Worm (Caenorhabditis elegans): ENCODE results near the gene lurp-3.

DNA sequence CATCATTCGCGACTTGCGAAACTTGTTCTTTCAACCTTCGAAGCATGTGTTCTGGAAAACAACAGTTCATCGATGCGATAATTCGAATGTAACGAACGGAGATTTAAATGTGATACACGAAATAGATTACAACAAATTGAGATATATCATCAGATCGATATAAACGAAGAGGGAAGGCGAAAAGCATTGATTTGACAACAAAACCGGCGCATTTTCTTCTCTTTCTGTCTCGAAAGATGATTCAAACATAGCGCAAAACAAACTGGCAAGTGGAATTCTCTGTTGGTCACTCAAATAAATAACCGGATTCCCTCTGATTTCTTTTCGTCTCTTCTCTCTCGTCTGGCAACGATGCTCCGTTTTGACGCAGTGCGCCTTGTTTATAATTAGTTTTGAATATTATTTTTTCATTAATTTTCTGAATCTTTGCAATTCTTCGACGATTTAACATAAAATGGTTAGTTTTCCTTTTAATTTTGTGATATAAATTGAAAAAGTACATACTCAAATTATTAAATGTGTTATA lies 41.8 kb downstream of the lurp-3 start, which contains the start of the genes eea-1 and gut-2:
- no peak for TF ChIP-seq Y79H2A.3 (GFP tag; conservative IDR thresholded peaks at IDR 0.05)
- no peak for TF ChIP-seq atf-7 (tag; optimal IDR thresholded peaks at IDR 0.05)
- TF ChIP-seq hrde-1 (tag; optimal IDR thresholded peaks at IDR 0.05; ENCODE audit: borderline replicate concordance), result no peak
- no peak for TF ChIP-seq ekl-4 (GFP tag; IDR thresholded peaks at IDR 0.05)
- no peak for TF ChIP-seq unc-62 (GFP tag; optimal IDR thresholded peaks at IDR 0.05)
- no peak for TF ChIP-seq bed-1 (GFP tag; IDR thresholded peaks at IDR 0.05)
- TF ChIP-seq gei-17 (GFP tag; optimal IDR thresholded peaks at IDR 0.05), result no peak
- TF ChIP-seq ceh-79 (tag; optimal IDR thresholded peaks at IDR 0.05), result no peak
